Fruit fly (Drosophila melanogaster): ENCODE measurements around the gene CG9286.

CG9286 gene

dm6 chr3R:13788224-13788623, 7.5 kb downstream of the CG9286 start:
- no peak for TF ChIP-seq esn (GFP tag; optimal IDR thresholded peaks at IDR 0.05)
- peak; percentile 47 for TF ChIP-seq CG8119 (GFP tag; IDR thresholded peaks at IDR 0.05)
- no peak for TF ChIP-seq Sox102F (GFP tag; optimal IDR thresholded peaks at IDR 0.05)
- TF ChIP-seq Eip93F (GFP tag; optimal IDR thresholded peaks at IDR 0.05), result no peak
- peak; percentile 68 for TF ChIP-seq CG32006 (GFP tag; optimal IDR thresholded peaks at IDR 0.05)
- no peak for TF ChIP-seq CG10669 (GFP tag; optimal IDR thresholded peaks at IDR 0.05)
- TF ChIP-seq Eip78C (GFP tag), result peak; percentile 41
- TF ChIP-seq vri (GFP tag; optimal IDR thresholded peaks at IDR 0.05), result no peak
- TF ChIP-seq CG7368 (GFP tag; optimal IDR thresholded peaks at IDR 0.05), result no peak
- no peak for TF ChIP-seq Hr39 (GFP tag; optimal IDR thresholded peaks at IDR 0.05)
- TF ChIP-seq Blimp-1 (GFP tag; optimal IDR thresholded peaks at IDR 0.05), result no peak
- TF ChIP-seq salr (GFP tag; optimal IDR thresholded peaks at IDR 0.05), result no peak
- TF ChIP-seq fd85E (GFP tag; optimal IDR thresholded peaks at IDR 0.05), result no peak
- TF ChIP-seq CG6854 (GFP tag; optimal IDR thresholded peaks at IDR 0.05), result no peak
- no peak for TF ChIP-seq ss (GFP tag; optimal IDR thresholded peaks at IDR 0.05)
- TF ChIP-seq Lpt (GFP tag; optimal IDR thresholded peaks at IDR 0.05), result peak; percentile 0
- TF ChIP-seq CG15336 (GFP tag; IDR thresholded peaks at IDR 0.05), result no peak
- peak; percentile 41 for TF ChIP-seq CG4318 (GFP tag; optimal IDR thresholded peaks at IDR 0.05)
- no peak; the same call in 2 of the 3 replicates for TF ChIP-seq eg (GFP tag; IDR thresholded peaks at IDR 0.05)
- TF ChIP-seq CG11294 (GFP tag; IDR thresholded peaks at IDR 0.05), result no peak
- no peak for TF ChIP-seq Sox15 (GFP tag; optimal IDR thresholded peaks at IDR 0.05)
- no peak for TF ChIP-seq Hr38 (GFP tag; optimal IDR thresholded peaks at IDR 0.05)
- TF ChIP-seq OdsH (GFP tag; optimal IDR thresholded peaks at IDR 0.05), result peak; percentile 33
- peak; percentile 18 for TF ChIP-seq Hr4 (GFP tag; optimal IDR thresholded peaks at IDR 0.05)
- peak; percentile 52 for TF ChIP-seq CG6276 (GFP tag; optimal IDR thresholded peaks at IDR 0.05)
- TF ChIP-seq Gug (GFP tag; IDR thresholded peaks at IDR 0.05), result no peak
- no peak for TF ChIP-seq Smox (GFP tag; optimal IDR thresholded peaks at IDR 0.05)
- TF ChIP-seq acj6 (GFP tag; optimal IDR thresholded peaks at IDR 0.05), result peak; percentile 22

DNA sequence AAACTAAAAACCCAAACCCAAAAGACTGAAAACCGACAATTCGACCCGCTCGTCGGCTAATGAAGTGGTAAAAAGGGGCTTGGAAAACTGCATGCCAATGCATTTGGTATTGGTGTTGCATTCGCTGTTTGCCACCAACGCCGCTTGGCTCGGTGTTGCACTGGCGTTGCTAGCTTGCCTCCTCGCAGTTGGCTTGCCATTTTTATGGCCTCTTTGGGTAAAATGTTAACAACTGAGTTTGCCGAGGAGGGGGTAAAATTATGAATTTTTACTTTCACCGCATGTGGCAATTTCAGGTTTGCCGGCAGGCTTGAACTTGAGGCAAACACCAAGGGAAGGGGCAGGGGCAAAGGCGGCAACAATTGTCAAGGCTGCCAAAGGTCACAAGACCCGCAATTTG, 7.9 kb downstream of the CG9286 start:
- TF ChIP-seq Gug (GFP tag; IDR thresholded peaks at IDR 0.05), result no peak
- TF ChIP-seq CG6276 (GFP tag; optimal IDR thresholded peaks at IDR 0.05), result no peak
- no peak for TF ChIP-seq eg (GFP tag; IDR thresholded peaks at IDR 0.05)
- no peak for TF ChIP-seq CG3919 (GFP tag; optimal IDR thresholded peaks at IDR 0.05)
- no peak for TF ChIP-seq ss (GFP tag; optimal IDR thresholded peaks at IDR 0.05)
- no peak for TF ChIP-seq CG6854 (GFP tag; optimal IDR thresholded peaks at IDR 0.05)
- TF ChIP-seq acj6 (GFP tag; optimal IDR thresholded peaks at IDR 0.05), result no peak
- TF ChIP-seq Eip78C (GFP tag), result no peak
- no peak for TF ChIP-seq Met (GFP tag; optimal IDR thresholded peaks at IDR 0.05)
- TF ChIP-seq CG10631 (GFP tag; optimal IDR thresholded peaks at IDR 0.05), result no peak
- no peak for TF ChIP-seq achi (GFP tag; optimal IDR thresholded peaks at IDR 0.05)
- TF ChIP-seq CG1621 (tag; optimal IDR thresholded peaks at IDR 0.05), result no peak
- TF ChIP-seq fkh (GFP tag; optimal IDR thresholded peaks at IDR 0.05), result no peak
- no peak for TF ChIP-seq Hr38 (GFP tag; optimal IDR thresholded peaks at IDR 0.05)
- no peak for TF ChIP-seq Lpt (GFP tag; optimal IDR thresholded peaks at IDR 0.05)
- no peak for TF ChIP-seq CG11762 (GFP tag; optimal IDR thresholded peaks at IDR 0.05; ENCODE audit: insufficient read depth)
- TF ChIP-seq fd59A (GFP tag; optimal IDR thresholded peaks at IDR 0.05), result no peak
- TF ChIP-seq OdsH (GFP tag; optimal IDR thresholded peaks at IDR 0.05), result no peak

DNA sequence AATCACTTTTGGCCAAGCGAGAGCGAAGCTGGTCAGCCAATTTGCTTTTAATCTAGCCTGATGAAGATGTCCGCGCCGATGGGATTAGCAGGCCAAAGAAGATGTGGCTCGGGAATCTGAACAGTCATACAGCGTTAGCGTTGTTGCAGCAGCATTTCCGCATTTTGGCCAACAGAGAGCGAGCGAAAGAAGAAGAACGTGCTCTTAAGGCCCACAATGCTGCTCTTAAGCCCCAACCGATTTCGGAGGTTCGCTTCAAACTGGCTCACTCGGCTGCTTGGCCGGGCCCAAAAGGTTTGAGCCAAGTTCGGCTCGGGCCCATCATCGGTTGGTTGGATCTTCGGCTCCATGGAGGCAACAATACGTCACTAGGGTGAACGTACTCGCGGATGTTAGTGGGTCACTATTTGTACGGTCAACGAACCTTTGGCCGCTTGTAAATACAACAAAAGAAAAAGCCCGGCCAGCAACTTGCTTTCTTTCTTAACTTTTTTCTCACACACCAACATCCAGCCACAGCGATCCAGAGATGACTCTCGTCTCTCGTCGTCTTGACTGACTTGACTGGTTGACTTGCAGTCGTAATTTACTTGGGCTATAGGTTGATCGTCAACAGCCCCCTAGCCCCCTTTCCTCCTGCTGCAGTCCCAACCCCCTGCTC, 9.0 kb downstream of the CG9286 start:
- TF ChIP-seq Eip78C (GFP tag) (peak; percentile 34), svp (GFP tag) (peak; percentile 54), CG10631 (GFP tag; optimal IDR thresholded peaks at IDR 0.05) (no peak), CG6854 (GFP tag; optimal IDR thresholded peaks at IDR 0.05) (peak; percentile 10)
